Worm (Caenorhabditis elegans): ENCODE data around the gene laf-1.

laf-1 gene

DNA sequence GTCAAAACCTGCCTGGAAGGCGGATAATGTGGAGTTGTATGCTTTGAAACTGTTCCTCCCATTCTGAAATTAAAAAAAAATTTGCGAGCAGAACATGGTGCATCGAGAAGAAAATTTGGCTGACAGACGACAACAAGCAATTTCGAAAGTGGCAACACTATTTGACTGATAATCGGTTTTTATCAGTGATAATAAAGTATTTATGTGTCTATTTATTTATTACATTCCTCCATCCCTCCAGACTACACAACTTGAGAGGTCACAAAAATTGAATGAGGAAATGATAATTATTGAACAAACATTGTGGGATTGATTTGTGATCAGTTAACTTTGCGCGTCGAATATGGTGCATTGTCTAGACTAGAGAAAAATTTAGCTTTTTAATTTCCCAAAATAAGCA, 39.4 kb downstream of the laf-1 start, which contains the start of gene cest-25:
cest-25 (minus strand) TSS at position 63 of the 400 bp plus-strand sequence.
- TF ChIP-seq F13H6.1 (tag; optimal IDR thresholded peaks at IDR 0.05): peak; percentile 29
- TF ChIP-seq crh-2 (tag; optimal IDR thresholded peaks at IDR 0.05): peak; percentile 52
- TF ChIP-seq elt-3 (tag; optimal IDR thresholded peaks at IDR 0.05): no peak
- no peak for TF ChIP-seq skn-1 (tag; optimal IDR thresholded peaks at IDR 0.05)
- no peak for TF ChIP-seq R02D3.7 (tag; optimal IDR thresholded peaks at IDR 0.05)
- peak; percentile 89 for TF ChIP-seq fos-1 (tag; optimal IDR thresholded peaks at IDR 0.05)
- TF ChIP-seq sma-9 (GFP tag; optimal IDR thresholded peaks at IDR 0.05): peak; percentile 18
- no peak for TF ChIP-seq sma-9 (tag; optimal IDR thresholded peaks at IDR 0.05)

DNA sequence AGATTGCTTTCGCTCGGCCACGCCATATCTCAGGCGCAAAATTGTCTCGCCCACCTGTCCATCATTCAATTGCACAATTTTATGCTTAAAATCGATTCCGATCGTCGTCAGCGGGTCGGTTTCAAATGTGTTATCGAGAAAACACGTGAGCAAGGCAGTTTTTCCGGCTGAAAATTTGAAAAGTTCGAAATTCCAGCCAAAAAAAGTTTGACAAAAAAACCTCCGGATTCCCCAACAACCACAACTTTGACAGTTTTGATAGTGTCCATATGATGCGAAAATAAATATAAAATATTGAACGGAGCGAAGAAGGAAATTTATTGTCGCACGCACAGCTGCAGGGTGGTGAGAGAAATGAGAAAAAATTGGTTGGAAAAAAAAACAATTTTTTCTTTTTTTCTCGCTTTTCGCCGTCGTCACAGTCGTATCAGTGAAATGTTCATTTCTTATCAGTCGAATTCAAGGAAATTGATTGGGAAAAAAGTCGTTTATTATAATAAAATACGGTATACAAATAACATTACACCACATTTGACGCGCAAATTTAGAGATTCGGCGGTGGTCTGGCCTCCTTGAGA, 45.2 kb downstream of the laf-1 start, which contains the start of gene Y71H2AM.12:
Y71H2AM.12 (minus strand) TSS at position 486 of the 578 bp plus-strand sequence.
- TF ChIP-seq fos-1 (tag; optimal IDR thresholded peaks at IDR 0.05): peak; percentile 45
- no peak for TF ChIP-seq egl-27 (tag; optimal IDR thresholded peaks at IDR 0.05)

DNA sequence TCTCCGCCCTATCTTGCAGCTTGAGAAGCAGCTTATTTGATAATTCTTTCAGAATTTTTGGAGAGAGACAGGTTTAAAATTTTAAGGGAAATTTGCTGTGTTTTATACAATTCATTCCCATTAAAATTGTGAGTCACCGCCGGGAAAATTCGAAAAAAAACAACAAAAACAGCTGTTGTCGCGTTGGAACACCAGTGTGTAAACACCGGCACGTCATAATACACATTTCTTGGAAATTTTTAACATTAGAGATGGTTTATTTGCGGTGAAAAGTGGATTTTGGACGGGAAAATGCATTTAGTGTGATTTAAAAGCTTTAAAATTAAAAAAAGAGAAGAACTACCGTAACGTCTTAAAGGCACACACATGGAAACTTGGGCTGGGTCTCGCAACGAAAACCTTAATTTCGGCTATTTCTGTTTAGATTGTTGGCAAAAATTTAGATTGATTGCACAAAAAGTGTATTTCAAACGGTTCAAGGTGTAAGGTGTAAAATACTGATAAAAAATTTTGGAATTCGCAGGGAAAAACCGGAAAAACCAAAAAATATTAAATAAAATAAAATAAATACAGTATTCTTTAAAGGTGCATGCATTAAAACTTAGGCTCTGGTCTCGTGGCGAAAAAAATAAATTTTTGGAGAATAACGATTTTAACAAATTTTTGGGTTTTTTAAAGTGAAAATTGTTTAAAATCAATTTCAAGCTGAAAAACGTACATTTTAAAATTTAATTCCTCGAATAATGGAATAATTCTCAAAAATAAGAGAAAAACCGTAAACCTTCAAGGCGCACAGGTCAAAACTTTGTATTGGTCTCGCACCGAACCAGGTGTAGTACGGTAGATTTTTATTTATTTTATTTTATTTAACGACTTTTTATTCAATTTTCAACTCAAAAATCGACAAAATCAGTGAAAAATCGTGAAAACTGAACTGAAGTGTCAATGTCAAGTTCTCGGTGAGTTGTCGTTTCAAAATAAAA, 53.3 kb downstream of the laf-1 start, which contains the start of gene cosa-1:
cosa-1 (plus strand) TSS at position 896 of the 983 bp plus-strand sequence.
- TF ChIP-seq fos-1 (tag; optimal IDR thresholded peaks at IDR 0.05) (peak; percentile 8), dmd-4 (tag; optimal IDR thresholded peaks at IDR 0.05) (no peak), skn-1 (tag; optimal IDR thresholded peaks at IDR 0.05) (no peak), unc-55 (GFP tag; optimal IDR thresholded peaks at IDR 0.05) (peak; percentile 2), lsy-2 (tag; optimal IDR thresholded peaks at IDR 0.05) (peak in 1 of 2 experiments; percentile 17), R02D3.7 (tag; optimal IDR thresholded peaks at IDR 0.05) (no peak), lin-39 (tag; optimal IDR thresholded peaks at IDR 0.05) (no peak)

DNA sequence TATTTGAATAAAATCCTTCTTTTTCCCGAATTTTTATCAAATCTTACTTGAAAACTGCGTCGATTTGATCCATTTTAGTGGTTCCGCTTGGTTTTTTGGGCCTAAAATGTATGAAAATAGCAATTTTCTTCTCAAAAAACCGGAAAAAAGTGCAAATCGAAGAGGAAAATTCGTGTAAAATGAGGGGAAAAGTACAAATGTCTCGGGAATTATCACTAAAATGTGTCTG, 53.9 kb downstream of the laf-1 start, which contains the start of gene Y71H2AM.11:
Y71H2AM.11 (minus strand) TSS at position 101 of the 229 bp plus-strand sequence.
- TF ChIP-seq ztf-11 (tag; optimal IDR thresholded peaks at IDR 0.05) (no peak), mdl-1 (tag; optimal IDR thresholded peaks at IDR 0.05) (no peak)
